Fruit fly (Drosophila melanogaster) whole organism, wandering third instar larva: ENCODE measurements around the gene CG6094.

Experiments used
- Abd-B ChIP-seq: fragments of >200 bp; optimal IDR thresholded peaks from 2 replicates; lab custom pipeline; 2017; ENCODE audit warnings: missing biosample characterization, missing genetic modification characterization
- CG32264 ChIP-seq: fragments of 200-800 bp; sonication (Bioruptor generic); optimal IDR thresholded peaks from 2 replicates; lab custom pipeline; 2016; ENCODE audit warnings: missing biosample characterization, missing genetic modification characterization
- CG9705 ChIP-seq: fragments of 200-800 bp; sonication (Bioruptor generic); optimal IDR thresholded peaks from 2 replicates; lab custom pipeline; 2018; ENCODE audit warnings: missing biosample characterization, mild to moderate bottlenecking, missing genetic modification characterization
- CrebA ChIP-seq: fragments of 200-800 bp; sonication (Bioruptor generic); optimal IDR thresholded peaks from 2 replicates; lab custom pipeline; 2016; ENCODE audit warnings: missing biosample characterization, mild to moderate bottlenecking, missing genetic modification characterization, borderline replicate concordance
- Dfd ChIP-seq: fragments of >200 bp; optimal IDR thresholded peaks from 2 replicates; lab custom pipeline; 2017; ENCODE audit warnings: missing biosample characterization, missing genetic modification characterization
- Dif ChIP-seq: fragments of 200-275, 200-300 bp; sonication (Bioruptor generic); optimal IDR thresholded peaks from 2 replicates; lab custom pipeline; 2018; ENCODE audit warnings: missing biosample characterization, missing genetic modification characterization; ENCODE audit not compliant: partially characterized antibody
- GATAd ChIP-seq: sonication (Bioruptor generic); optimal IDR thresholded peaks from 2 replicates; lab custom pipeline; 2016; ENCODE audit warnings: missing biosample characterization, missing genetic modification characterization
- HLH106 ChIP-seq: fragments of 200-800 bp; optimal IDR thresholded peaks from 3 replicates; lab custom pipeline; 2019; ENCODE audit warnings: missing biosample characterization, mild to moderate bottlenecking, missing genetic modification characterization, moderate library complexity
- Hnf4 ChIP-seq: fragments of 200-800 bp; sonication (Bioruptor generic); optimal IDR thresholded peaks from 2 replicates; lab custom pipeline; 2016; ENCODE audit warnings: missing biosample characterization, mild to moderate bottlenecking, missing genetic modification characterization
- Hr78 ChIP-seq: fragments of >200 bp; optimal IDR thresholded peaks from 2 replicates; lab custom pipeline; 2017; ENCODE audit warnings: missing biosample characterization, missing genetic modification characterization
- Hr83 ChIP-seq: fragments of 200-300 bp; sonication (Bioruptor generic); optimal IDR thresholded peaks from 2 replicates; lab custom pipeline; 2016; ENCODE audit warnings: missing biosample characterization, mild to moderate bottlenecking, missing genetic modification characterization, moderate library complexity; ENCODE audit not compliant: poor library complexity, severe bottlenecking
- Jra ChIP-seq: sonication (Bioruptor generic); optimal IDR thresholded peaks from 2 replicates; lab custom pipeline; 2016; ENCODE audit warnings: missing biosample characterization, missing genetic modification characterization
- Mio ChIP-seq: sonication (Bioruptor generic); optimal IDR thresholded peaks from 2 replicates; lab custom pipeline; 2016; ENCODE audit warnings: missing biosample characterization, missing genetic modification characterization
- Myc ChIP-seq: fragments of >200 bp; optimal IDR thresholded peaks from 2 replicates; lab custom pipeline; 2017
- N ChIP-seq: fragments of >200 bp; optimal IDR thresholded peaks from 2 replicates; lab custom pipeline; 2018; ENCODE audit warnings: missing biosample characterization, missing external identifiers, missing genetic modification characterization
- OdsH ChIP-seq: fragments of 200-800 bp; sonication (Bioruptor generic); optimal IDR thresholded peaks from 2 replicates; lab custom pipeline; 2016; ENCODE audit warnings: missing biosample characterization, mild to moderate bottlenecking, missing genetic modification characterization
- Rel ChIP-seq, 2 experiments: fragments of 200-800 bp; sonication (Bioruptor generic) in 1 of 2; optimal IDR thresholded peaks; 2 replicates in 1 of 2; 3 replicates in 1 of 2; lab custom pipeline; 2016 to 2019; ENCODE audit warnings: mild to moderate bottlenecking in 2 of 2, missing biosample characterization in 2 of 2, missing genetic modification characterization in 2 of 2, moderate library complexity in 1 of 2
- Sp1 ChIP-seq: fragments of 200-800 bp; sonication (Bioruptor generic); optimal IDR thresholded peaks from 3 replicates; lab custom pipeline; 2019; ENCODE audit warnings: missing biosample characterization, mild to moderate bottlenecking, missing genetic modification characterization, moderate library complexity
- Vsx2 ChIP-seq: fragments of 200-300, 225-300 bp; sonication (Bioruptor generic); optimal IDR thresholded peaks from 2 replicates; lab custom pipeline; 2018; ENCODE audit warnings: missing biosample characterization, missing genetic modification characterization; ENCODE audit not compliant: partially characterized antibody
- br ChIP-seq: fragments of 200-800 bp; sonication (Bioruptor generic); optimal IDR thresholded peaks from 2 replicates; lab custom pipeline; 2016; ENCODE audit warnings: missing biosample characterization, missing genetic modification characterization
- brk ChIP-seq: fragments of 200-800 bp; sonication (Bioruptor generic); optimal IDR thresholded peaks from 2 replicates; lab custom pipeline; 2016; ENCODE audit warnings: missing biosample characterization, mild to moderate bottlenecking, missing genetic modification characterization
- dl ChIP-seq, 2 experiments: fragments of 175-275, 200-275 bp in 1 of 2; fragments of 200-275 bp in 1 of 2; sonication (Bioruptor generic); optimal IDR thresholded peaks; lab custom pipeline; 2018; ENCODE audit warnings: mild to moderate bottlenecking in 2 of 2, missing biosample characterization in 2 of 2, missing genetic modification characterization in 2 of 2, moderate library complexity in 2 of 2; ENCODE audit not compliant: partially characterized antibody in 2 of 2, insufficient read depth in 1 of 2
- dmrt93B ChIP-seq: fragments of 200-800 bp; sonication (Bioruptor generic); optimal IDR thresholded peaks from 2 replicates; lab custom pipeline; 2018; ENCODE audit warnings: missing biosample characterization, mild to moderate bottlenecking, missing genetic modification characterization
- dsf ChIP-seq: sonication (Bioruptor generic); optimal IDR thresholded peaks from 2 replicates; lab custom pipeline; 2016; ENCODE audit warnings: missing biosample characterization, missing genetic modification characterization, borderline replicate concordance
- ey ChIP-seq: fragments of 200-800 bp; sonication (Bioruptor generic); optimal IDR thresholded peaks from 2 replicates; lab custom pipeline; 2016; ENCODE audit warnings: missing biosample characterization, missing genetic modification characterization
- foxo ChIP-seq, 2 experiments: fragments of 200-800 bp; sonication (Bioruptor generic); optimal IDR thresholded peaks; 2 replicates in 1 of 2; 3 replicates in 1 of 2; lab custom pipeline; 2016 to 2017; ENCODE audit warnings: missing biosample characterization in 2 of 2, missing genetic modification characterization in 2 of 2
- fru ChIP-seq: fragments of 200-800 bp; sonication (Bioruptor generic); optimal IDR thresholded peaks from 3 replicates; lab custom pipeline; 2016; ENCODE audit warnings: missing biosample characterization, mild to moderate bottlenecking, missing genetic modification characterization
- h ChIP-seq: fragments of 200-800 bp; sonication (Bioruptor generic); optimal IDR thresholded peaks from 3 replicates; lab custom pipeline; 2016; ENCODE audit warnings: missing biosample characterization, mild to moderate bottlenecking, missing genetic modification characterization
- jim ChIP-seq: fragments of 175-275, 200-325 bp; sonication (Bioruptor generic); optimal IDR thresholded peaks from 2 replicates; lab custom pipeline; 2016; ENCODE audit warnings: missing biosample characterization, mild to moderate bottlenecking, missing genetic modification characterization
- lola ChIP-seq: fragments of >200 bp; optimal IDR thresholded peaks from 2 replicates; lab custom pipeline; 2017; ENCODE audit warnings: missing biosample characterization, missing genetic modification characterization
- pan ChIP-seq: fragments of >200 bp; optimal IDR thresholded peaks from 2 replicates; lab custom pipeline; 2017
- psq ChIP-seq: fragments of 200-800 bp; sonication (Bioruptor generic); optimal IDR thresholded peaks from 3 replicates; lab custom pipeline; 2017; ENCODE audit warnings: missing biosample characterization, mild to moderate bottlenecking, missing genetic modification characterization, moderate library complexity
- rgr ChIP-seq: fragments of 200-800 bp; sonication (Bioruptor generic); optimal IDR thresholded peaks from 3 replicates; lab custom pipeline; 2016; ENCODE audit warnings: missing biosample characterization, mild to moderate bottlenecking, missing genetic modification characterization
- sage ChIP-seq: fragments of 200-800 bp; sonication (Bioruptor generic); optimal IDR thresholded peaks from 2 replicates; lab custom pipeline; 2016; ENCODE audit warnings: missing biosample characterization, mild to moderate bottlenecking, missing genetic modification characterization
- sv ChIP-seq: fragments of 200-800 bp; sonication (Bioruptor generic); optimal IDR thresholded peaks from 3 replicates; lab custom pipeline; 2016; ENCODE audit warnings: missing biosample characterization, missing genetic modification characterization
- tai ChIP-seq: sonication (Bioruptor generic); optimal IDR thresholded peaks from 2 replicates; lab custom pipeline; 2016; ENCODE audit warnings: missing biosample characterization, missing genetic modification characterization
- usp ChIP-seq: fragments of >200 bp; optimal IDR thresholded peaks from 2 replicates; lab custom pipeline; 2017; ENCODE audit warnings: missing biosample characterization, missing genetic modification characterization
- woc ChIP-seq: sonication (Bioruptor generic); optimal IDR thresholded peaks from 2 replicates; lab custom pipeline; 2016; ENCODE audit warnings: missing biosample characterization, mild to moderate bottlenecking, missing genetic modification characterization

CG6094 gene

DNA sequence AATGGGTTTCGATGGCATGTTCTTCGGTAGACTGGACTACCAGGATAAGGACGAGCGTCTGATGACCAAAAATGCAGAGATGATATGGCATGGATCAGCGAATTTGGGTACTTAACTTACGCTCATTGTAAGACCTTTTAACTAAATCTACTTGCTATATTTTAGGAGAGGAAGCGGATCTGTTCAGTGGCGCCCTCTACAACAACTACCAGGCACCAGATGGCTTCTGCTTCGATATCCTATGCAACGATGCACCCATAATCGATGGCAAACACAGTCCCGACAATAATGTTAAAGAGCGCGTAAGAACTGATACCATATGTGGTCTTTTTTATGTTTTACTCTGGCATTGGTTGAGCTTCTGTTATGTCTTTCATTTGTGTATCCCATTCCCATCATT is 47.9 kb upstream of the CG6094 start:
- TF ChIP-seq sv (GFP tag; lab: Kevin White, UChicago) (no peak), Dif (GFP tag; lab: Kevin White, UChicago) (no peak)
- TF ChIP-seq, all 38 proteins: peak for 0

DNA sequence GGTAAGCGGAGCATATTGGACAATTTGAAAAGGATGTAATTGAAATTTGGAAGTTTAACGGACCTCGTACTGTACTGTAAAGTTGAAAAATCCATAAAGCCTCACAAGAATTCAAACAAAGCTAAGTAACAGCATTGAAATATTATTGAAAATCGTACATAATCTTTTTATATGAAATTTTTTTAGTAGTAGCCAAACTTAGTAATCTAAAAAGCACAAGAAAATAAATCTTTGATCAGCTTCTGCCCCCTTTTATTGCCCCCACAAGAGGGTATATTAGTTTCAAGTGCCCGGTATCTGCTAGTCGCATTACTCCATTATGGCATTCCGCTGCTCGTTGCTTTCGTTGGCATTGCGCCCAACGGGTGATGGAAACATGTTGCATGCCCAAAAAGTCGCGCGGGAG is 40.0 kb upstream of the CG6094 start:
- peak; percentile 2 for TF ChIP-seq sv (GFP tag; lab: Kevin White, UChicago)
- TF ChIP-seq br: no peak
- TF ChIP-seq dsf (GFP tag; lab: Kevin White, UChicago): no peak
- no peak for TF ChIP-seq Hnf4 (GFP tag; lab: Kevin White, UChicago)
- no peak for TF ChIP-seq Vsx2 (GFP tag; lab: Kevin White, UChicago)

DNA sequence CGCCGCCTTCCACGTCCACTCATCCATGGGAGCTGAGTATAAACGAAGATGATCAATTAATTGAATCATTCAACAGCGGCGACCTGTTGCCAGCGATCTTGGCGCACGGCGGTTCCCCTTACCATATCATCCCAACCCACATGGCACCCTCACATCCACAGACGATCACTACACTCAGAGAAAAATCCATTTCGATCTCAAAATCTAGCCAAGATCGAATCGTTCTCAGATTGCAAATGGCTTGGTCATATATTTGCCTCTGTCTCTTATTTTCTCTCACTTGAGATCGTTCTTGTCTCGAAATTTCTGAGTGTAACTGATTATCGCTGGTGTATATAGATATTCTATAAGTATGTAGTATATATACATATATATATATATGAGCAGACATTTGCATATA is 38.5 kb upstream of the CG6094 start:
- no peak for TF ChIP-seq sage (GFP tag; lab: Kevin White, UChicago)
- TF ChIP-seq fru (GFP tag; lab: Kevin White, UChicago): peak; percentile 2
- TF ChIP-seq dl (GFP tag; optimal IDR thresholded peaks at IDR 0.05; lab: Kevin White, UChicago; ENCODE audit: insufficient read depth in 1 of 2, partially characterized antibody in 2 of 2): no peak
- TF ChIP-seq CG9705 (GFP tag; lab: Kevin White, UChicago): no peak
- TF ChIP-seq OdsH (GFP tag; lab: Kevin White, UChicago): no peak
- no peak for TF ChIP-seq Hr83
- no peak for TF ChIP-seq woc
- peak; percentile 36 for TF ChIP-seq rgr
- TF ChIP-seq Myc (lab: Kevin White, UChicago): no peak
- TF ChIP-seq brk (GFP tag; lab: Kevin White, UChicago): no peak
- no peak for TF ChIP-seq N (GFP tag; lab: Kevin White, UChicago)
- no peak for TF ChIP-seq lola
- TF ChIP-seq Rel (GFP tag; optimal IDR thresholded peaks at IDR 0.05; lab: Kevin White, UChicago): no peak
- TF ChIP-seq Rel (tag; optimal IDR thresholded peaks at IDR 0.05; lab: Kevin White, UChicago): no peak
- peak in 1 of 2 experiments; percentile 45 for TF ChIP-seq foxo (GFP tag; optimal IDR thresholded peaks at IDR 0.05; lab: Kevin White, UChicago)
- TF ChIP-seq tai (GFP tag; lab: Kevin White, UChicago): no peak
- TF ChIP-seq ey (GFP tag; lab: Kevin White, UChicago): no peak
- no peak for TF ChIP-seq CG32264 (GFP tag; lab: Kevin White, UChicago)
- TF ChIP-seq Mio (GFP tag; lab: Kevin White, UChicago): no peak
- no peak for TF ChIP-seq Dfd (GFP tag; lab: Kevin White, UChicago)
- TF ChIP-seq jim (GFP tag; lab: Kevin White, UChicago): no peak
- peak; percentile 55 for TF ChIP-seq h (GFP tag; lab: Kevin White, UChicago)
- peak; percentile 54 for TF ChIP-seq HLH106 (tag; lab: Kevin White, UChicago)
- no peak for TF ChIP-seq br
- no peak for TF ChIP-seq usp (GFP tag; lab: Kevin White, UChicago)
- no peak for TF ChIP-seq Hr78 (GFP tag; lab: Kevin White, UChicago)
- TF ChIP-seq Dif (GFP tag; lab: Kevin White, UChicago): no peak
- TF ChIP-seq pan: no peak
- no peak for TF ChIP-seq Jra (GFP tag; lab: Kevin White, UChicago)
- no peak for TF ChIP-seq CrebA (GFP tag; lab: Kevin White, UChicago)
- TF ChIP-seq Sp1 (GFP tag; lab: Kevin White, UChicago): no peak
- no peak for TF ChIP-seq Abd-B (GFP tag; lab: Kevin White, UChicago)
- peak; percentile 24 for TF ChIP-seq dmrt93B (GFP tag; lab: Kevin White, UChicago)
- TF ChIP-seq sv (GFP tag; lab: Kevin White, UChicago): peak; percentile 22
- no peak for TF ChIP-seq GATAd (GFP tag; lab: Kevin White, UChicago)
- TF ChIP-seq dsf (GFP tag; lab: Kevin White, UChicago): no peak
- TF ChIP-seq psq: no peak
- TF ChIP-seq Hnf4 (GFP tag; lab: Kevin White, UChicago): no peak
- no peak for TF ChIP-seq Vsx2 (GFP tag; lab: Kevin White, UChicago)
- TF ChIP-seq, all 38 proteins: peak for 7
